Fruit fly (Drosophila melanogaster) whole organism, prepupa: Measurements from ENCODE around the gene CG17612.

ENCODE experiments used
- Blimp-1 ChIP-seq: fragments of 200-800 bp; sonication (Bioruptor generic); optimal IDR thresholded peaks from 3 replicates; lab custom pipeline; 2017; ENCODE audit warnings: missing biosample characterization, missing genetic modification characterization, mild to moderate bottlenecking, moderate library complexity, missing genetic modification reagents
- Eip93F ChIP-seq: fragments of 200-800 bp; sonication (Bioruptor generic); optimal IDR thresholded peaks from 2 replicates; lab custom pipeline; 2016; ENCODE audit warnings: missing biosample characterization, mild to moderate bottlenecking, missing genetic modification characterization
- Lpt ChIP-seq: fragments of 200-800 bp; sonication (Bioruptor generic); optimal IDR thresholded peaks from 3 replicates; lab custom pipeline; 2016; ENCODE audit warnings: missing biosample characterization, missing genetic modification characterization
- dac ChIP-seq: fragments of 200-800 bp; sonication (Bioruptor generic); optimal IDR thresholded peaks from 2 replicates; lab custom pipeline; 2017; ENCODE audit warnings: missing biosample characterization, mild to moderate bottlenecking, missing genetic modification characterization
- lz ChIP-seq: fragments of 200-800 bp; sonication (Bioruptor generic); optimal IDR thresholded peaks from 3 replicates; lab custom pipeline; 2016; ENCODE audit warnings: missing biosample characterization, missing genetic modification characterization

- TF ChIP-seq Blimp-1 (GFP tag; lab: Kevin White, UChicago) (no peak), dac (no peak), lz (GFP tag; lab: Kevin White, UChicago) (no peak), Eip93F (GFP tag; lab: Kevin White, UChicago) (no peak), Lpt (no peak)
These were observed 11.9 kb downstream of the CG17612 start for dm6 chr2L:4370592-4370991.
